Worm (Caenorhabditis elegans) whole organism, L1 larva: ENCODE measurements around the gene lelo-4.
A peak's percentile ranks its signal among the peaks of the same experiment; 100 is the strongest.

ENCODE experiments used
- C04F5.9 ChIP-seq: sonication (generic microtip); optimal IDR thresholded peaks from 2 replicates; lab custom pipeline; 2016; ENCODE audit warnings: missing genetic modification characterization, missing compliant biosample characterization
- C16A3.4 ChIP-seq: fragments of 150-350 bp; optimal IDR thresholded peaks from 2 replicates; lab custom pipeline; 2014; ENCODE audit warnings: missing biosample characterization, missing genetic modification characterization
- C34B4.2 ChIP-seq: sonication (generic microtip); optimal IDR thresholded peaks from 2 replicates; lab custom pipeline; 2017; ENCODE audit warnings: mild to moderate bottlenecking, missing genetic modification characterization, missing compliant biosample characterization
- F16B12.6 ChIP-seq: fragments of 150-350 bp; optimal IDR thresholded peaks from 2 replicates; lab custom pipeline; 2014; ENCODE audit warnings: missing biosample characterization, missing genetic modification characterization
- Y116A8C.19 ChIP-seq: sonication (generic microtip); optimal IDR thresholded peaks from 2 replicates; lab custom pipeline; 2016; ENCODE audit warnings: missing compliant biosample characterization, missing genetic modification characterization, borderline replicate concordance
- aha-1 ChIP-seq: fragments of 150-350 bp; optimal IDR thresholded peaks from 2 replicates; lab custom pipeline; 2014; ENCODE audit warnings: missing biosample characterization, missing genetic modification characterization
- alr-1 ChIP-seq: fragments of 200-800 bp; sonication (Bioruptor generic); optimal IDR thresholded peaks from 2 replicates; lab custom pipeline; 2018; ENCODE audit warnings: borderline replicate concordance, mild to moderate bottlenecking, missing genetic modification characterization, missing compliant biosample characterization
- aly-2 ChIP-seq: fragments of 150-350 bp; optimal IDR thresholded peaks from 2 replicates; lab custom pipeline; 2014; ENCODE audit warnings: missing biosample characterization, missing genetic modification characterization
- ama-1 ChIP-seq: fragments of 150-350 bp; optimal IDR thresholded peaks from 2 replicates; lab custom pipeline; 2014
- ceh-63 ChIP-seq: fragments of 200-800 bp; sonication (Bioruptor generic); optimal IDR thresholded peaks from 2 replicates; lab custom pipeline; 2018; ENCODE audit warnings: mild to moderate bottlenecking, missing genetic modification characterization, missing compliant biosample characterization
- ceh-8 ChIP-seq: fragments of 200-800 bp; sonication (Bioruptor generic); optimal IDR thresholded peaks from 2 replicates; lab custom pipeline; 2018; ENCODE audit warnings: mild to moderate bottlenecking, missing genetic modification characterization, moderate library complexity, missing compliant biosample characterization
- ceh-90 ChIP-seq: sonication (generic microtip); optimal IDR thresholded peaks from 2 replicates; lab custom pipeline; 2016; ENCODE audit warnings: missing genetic modification characterization, missing compliant biosample characterization
- dpl-1 ChIP-seq, 3 experiments: fragments of 150-350 bp in 2 of 3; sonication (generic microtip) in 1 of 3; optimal IDR thresholded peaks; 2 replicates each; lab custom pipeline; 2014 to 2017; ENCODE audit warnings: missing biosample characterization in 3 of 3, missing genetic modification characterization in 3 of 3, missing genetic modification reagents in 3 of 3
- dsc-1 ChIP-seq: sonication (generic microtip); optimal IDR thresholded peaks from 2 replicates; lab custom pipeline; 2016; ENCODE audit warnings: mild to moderate bottlenecking, missing genetic modification characterization, missing compliant biosample characterization
- egl-27 ChIP-seq, 2 experiments: fragments of 150-350 bp in 1 of 2; sonication (generic microtip); optimal IDR thresholded peaks; 3 replicates each; lab custom pipeline; 2017 to 2018; ENCODE audit warnings: missing biosample characterization in 2 of 2, missing genetic modification characterization in 2 of 2, missing genetic modification reagents in 2 of 2
- elt-3 ChIP-seq, 6 experiments: fragments of 150-350 bp in 1 of 6; sonication (generic microtip); optimal IDR thresholded peaks; 2 replicates each; lab custom pipeline; 2017 to 2018; ENCODE audit warnings: missing biosample characterization in 6 of 6, missing genetic modification characterization in 6 of 6, inconsistent platforms in 1 of 6
- ets-5 ChIP-seq: fragments of 200-800 bp; sonication (Bioruptor generic); IDR thresholded peaks from 2 replicates; pipeline ENCODE4 v1.3.6; 2022; ENCODE audit warnings: missing genetic modification characterization, missing compliant biosample characterization
- fkh-8 ChIP-seq: sonication (generic microtip); optimal IDR thresholded peaks from 2 replicates; lab custom pipeline; 2016; ENCODE audit warnings: mild to moderate bottlenecking, missing genetic modification characterization, missing compliant biosample characterization
- hlh-17 ChIP-seq: fragments of 200-800 bp; sonication (Bioruptor generic); optimal IDR thresholded peaks from 2 replicates; lab custom pipeline; 2018; ENCODE audit warnings: missing genetic modification characterization, mild to moderate bottlenecking, missing compliant biosample characterization, moderate library complexity, borderline replicate concordance
- hlh-4 ChIP-seq: sonication (generic microtip); optimal IDR thresholded peaks from 2 replicates; lab custom pipeline; 2016; ENCODE audit warnings: mild to moderate bottlenecking, missing genetic modification characterization, missing compliant biosample characterization
- isw-1 ChIP-seq: fragments of 200-800 bp; sonication (Bioruptor generic); IDR thresholded peaks from 2 replicates; pipeline ENCODE4 v1.3.6; 2022; ENCODE audit warnings: missing genetic modification characterization, missing compliant biosample characterization
- jun-1 ChIP-seq: fragments of 150-350 bp; optimal IDR thresholded peaks from 2 replicates; lab custom pipeline; 2014; ENCODE audit warnings: missing biosample characterization, missing genetic modification reagents, missing genetic modification characterization
- lin-13 ChIP-seq: fragments of 150-350 bp; optimal IDR thresholded peaks from 2 replicates; lab custom pipeline; 2014; ENCODE audit warnings: missing biosample characterization, missing genetic modification reagents, missing genetic modification characterization
- lin-15B ChIP-seq: fragments of 150-350 bp; sonication (generic microtip); optimal IDR thresholded peaks from 3 replicates; lab custom pipeline; 2014; ENCODE audit warnings: missing biosample characterization, missing genetic modification characterization
- lir-3 ChIP-seq: sonication (generic microtip); optimal IDR thresholded peaks from 2 replicates; lab custom pipeline; 2016; ENCODE audit warnings: mild to moderate bottlenecking, missing genetic modification characterization, moderate library complexity, missing compliant biosample characterization; ENCODE audit not compliant: poor library complexity
- lsy-2 ChIP-seq, 2 experiments: fragments of 150-350 bp; optimal IDR thresholded peaks; 2 replicates each; lab custom pipeline; 2014; ENCODE audit warnings: missing biosample characterization in 2 of 2, missing genetic modification characterization in 2 of 2
- mab-9 ChIP-seq: fragments of 200-800 bp; sonication (Bioruptor generic); IDR thresholded peaks from 2 replicates; pipeline ENCODE4 v1.3.6; 2022; ENCODE audit warnings: missing genetic modification reagents, missing genetic modification characterization, missing compliant biosample characterization
- mdl-1 ChIP-seq, 2 experiments: fragments of 150-350 bp; optimal IDR thresholded peaks; 2 replicates each; lab custom pipeline; 2014 to 2017; ENCODE audit warnings: missing biosample characterization in 2 of 2, missing genetic modification characterization in 2 of 2, inconsistent platforms in 1 of 2
- mef-2 ChIP-seq: fragments of 150-350 bp; optimal IDR thresholded peaks from 2 replicates; lab custom pipeline; 2014; ENCODE audit warnings: missing biosample characterization, missing genetic modification characterization
- nhr-11 ChIP-seq: fragments of 150-350 bp; optimal IDR thresholded peaks from 2 replicates; lab custom pipeline; 2014; ENCODE audit warnings: missing biosample characterization, missing genetic modification characterization
- nhr-19 ChIP-seq: fragments of 200-800 bp; sonication (Bioruptor generic); conservative IDR thresholded peaks from 2 replicates; pipeline ENCODE4 v1.3.6; 2022; ENCODE audit warnings: missing genetic modification characterization, missing compliant biosample characterization
- nhr-71 ChIP-seq: sonication (generic microtip); optimal IDR thresholded peaks from 2 replicates; lab custom pipeline; 2016; ENCODE audit warnings: mild to moderate bottlenecking, missing genetic modification characterization, moderate library complexity, missing compliant biosample characterization
- nhr-76 ChIP-seq: sonication (generic microtip); optimal IDR thresholded peaks from 2 replicates; lab custom pipeline; 2017; ENCODE audit warnings: missing biosample characterization, missing genetic modification characterization
- nhr-77 ChIP-seq: fragments of 150-350 bp; optimal IDR thresholded peaks from 2 replicates; lab custom pipeline; 2014; ENCODE audit warnings: missing biosample characterization, missing genetic modification characterization
- nhr-84 ChIP-seq: sonication (generic microtip); optimal IDR thresholded peaks from 2 replicates; lab custom pipeline; 2017; ENCODE audit warnings: missing biosample characterization, missing genetic modification characterization
- nhr-85 ChIP-seq: sonication (generic microtip); peaks from one replicate; lab custom pipeline; 2016; ENCODE audit warnings: missing genetic modification characterization, inconsistent platforms, missing compliant biosample characterization
- nhr-90 ChIP-seq: sonication (generic microtip); optimal IDR thresholded peaks from 2 replicates; lab custom pipeline; 2016; ENCODE audit warnings: mild to moderate bottlenecking, missing genetic modification characterization, missing compliant biosample characterization; ENCODE audit not compliant: poor library complexity
- pag-3 ChIP-seq: sonication (generic microtip); optimal IDR thresholded peaks from 2 replicates; lab custom pipeline; 2017; ENCODE audit warnings: missing genetic modification characterization, mild to moderate bottlenecking, missing compliant biosample characterization, antibody characterized with exemption, borderline replicate concordance; ENCODE audit not compliant: insufficient read depth
- pax-3 ChIP-seq: fragments of 200-800 bp; sonication (Bioruptor generic); optimal IDR thresholded peaks from 2 replicates; lab custom pipeline; 2018; ENCODE audit warnings: mild to moderate bottlenecking, missing genetic modification characterization, moderate library complexity, missing compliant biosample characterization
- rnt-1 ChIP-seq: sonication (generic microtip); optimal IDR thresholded peaks from 2 replicates; lab custom pipeline; 2016; ENCODE audit warnings: mild to moderate bottlenecking, missing genetic modification characterization, moderate library complexity, missing compliant biosample characterization
- skn-1 ChIP-seq: fragments of 150-350 bp; optimal IDR thresholded peaks from 2 replicates; lab custom pipeline; 2014; ENCODE audit warnings: missing biosample characterization, missing genetic modification characterization
- snpc-4 ChIP-seq: fragments of 150-350 bp; optimal IDR thresholded peaks from 2 replicates; lab custom pipeline; 2014; ENCODE audit warnings: missing biosample characterization, missing genetic modification characterization
- snu-23 ChIP-seq: sonication (generic microtip); optimal IDR thresholded peaks from 2 replicates; lab custom pipeline; 2016; ENCODE audit warnings: missing genetic modification characterization, missing compliant biosample characterization
- sox-4 ChIP-seq: sonication (generic microtip); optimal IDR thresholded peaks from 2 replicates; lab custom pipeline; 2016; ENCODE audit warnings: missing genetic modification characterization, missing compliant biosample characterization
- sptf-1 ChIP-seq: fragments of 150-350 bp; optimal IDR thresholded peaks from 2 replicates; lab custom pipeline; 2014; ENCODE audit warnings: missing biosample characterization, missing genetic modification characterization
- tlp-1 ChIP-seq: fragments of 150-350 bp; optimal IDR thresholded peaks from 2 replicates; lab custom pipeline; 2014; ENCODE audit warnings: missing biosample characterization, missing genetic modification characterization
- unc-130 ChIP-seq: fragments of 150-350 bp; optimal IDR thresholded peaks from 2 replicates; lab custom pipeline; 2017; ENCODE audit warnings: missing biosample characterization, missing genetic modification characterization, inconsistent platforms
- unc-30 ChIP-seq: sonication (generic microtip); optimal IDR thresholded peaks from 2 replicates; lab custom pipeline; 2017; ENCODE audit warnings: missing biosample characterization, missing genetic modification characterization
- unc-62 ChIP-seq: fragments of 150-350 bp; optimal IDR thresholded peaks from 2 replicates; lab custom pipeline; 2014; ENCODE audit warnings: missing biosample characterization, missing genetic modification reagents, missing genetic modification characterization
- unc-98 ChIP-seq: fragments of 200-800 bp; sonication (Bioruptor generic); IDR thresholded peaks from 2 replicates; pipeline ENCODE4 v1.3.6; 2022; ENCODE audit warnings: missing genetic modification characterization, missing compliant biosample characterization
- xbp-1 ChIP-seq: sonication (generic microtip); optimal IDR thresholded peaks from 2 replicates; lab custom pipeline; 2016; ENCODE audit warnings: missing genetic modification characterization, missing compliant biosample characterization
- zip-4 ChIP-seq: fragments of 200-800 bp; sonication (Bioruptor generic); optimal IDR thresholded peaks from 2 replicates; lab custom pipeline; 2018; ENCODE audit warnings: mild to moderate bottlenecking, missing genetic modification characterization, moderate library complexity, missing compliant biosample characterization
- ztf-11 ChIP-seq, 2 experiments: sonication (generic microtip); optimal IDR thresholded peaks; 2 replicates each; lab custom pipeline; 2016 to 2017; ENCODE audit warnings: missing genetic modification characterization in 2 of 2, missing biosample characterization in 1 of 2, missing compliant biosample characterization in 1 of 2
- ztf-4 ChIP-seq: fragments of 150-350 bp; optimal IDR thresholded peaks from 2 replicates; lab custom pipeline; 2014; ENCODE audit warnings: missing biosample characterization, missing genetic modification characterization

lelo-4 gene

DNA sequence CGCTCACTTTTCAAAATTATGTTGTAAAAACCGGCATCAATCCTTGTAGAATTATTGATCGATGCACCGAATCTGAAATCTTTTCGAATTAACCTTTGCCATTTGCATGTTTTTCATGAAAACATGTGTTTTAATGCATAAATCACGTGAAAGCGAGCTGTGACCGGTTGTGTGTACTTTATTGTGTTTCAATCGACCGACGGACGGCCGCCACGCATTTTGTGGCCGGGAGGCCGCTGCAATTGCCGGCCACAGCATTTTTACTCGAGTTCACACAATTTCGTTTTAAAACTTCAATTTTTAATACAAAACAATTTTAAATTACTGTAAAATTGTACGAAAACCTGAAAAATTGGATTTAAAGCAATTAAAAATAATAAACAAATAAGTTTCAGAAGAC is 25.8 kb upstream of the lelo-4 start, which contains the start of gene C25H3.11:
C25H3.11 (minus strand) TSS at position 82 of the 400 bp plus-strand sequence.
- TF ChIP-seq aly-2 (no peak), snpc-4 (no peak), tlp-1 (no peak), snu-23 (GFP tag; lab: Kevin White, UChicago) (peak; percentile 53), pag-3 (tag; lab: Kevin White, UChicago) (no peak), nhr-11 (tag; lab: Kevin White, UChicago) (no peak), mab-9 (no peak), nhr-19 (GFP tag; lab: Robert Waterston, UW) (no peak), jun-1 (no peak), C16A3.4 (tag; lab: Kevin White, UChicago) (peak; percentile 24), isw-1 (no peak), nhr-77 (tag; lab: Kevin White, UChicago) (no peak), C34B4.2 (tag; lab: Kevin White, UChicago) (no peak), unc-98 (no peak), hlh-17 (no peak), sptf-1 (tag; lab: Kevin White, UChicago) (no peak), mdl-1 (tag; optimal IDR thresholded peaks at IDR 0.05; lab: Kevin White, UChicago) (peak in 1 of 2 experiments; percentile 32), nhr-76 (tag; lab: Kevin White, UChicago) (no peak), nhr-71 (peak; percentile 40), zip-4 (GFP tag; lab: Kevin White, UChicago) (no peak), dpl-1 (GFP tag; optimal IDR thresholded peaks at IDR 0.05; lab: Kevin White, UChicago) (peak in 2 of 3 experiments; percentile 9 to 27), ceh-63 (GFP tag; lab: Kevin White, UChicago) (no peak), ztf-11 (tag; optimal IDR thresholded peaks at IDR 0.05; lab: Kevin White, UChicago) (no peak), unc-130 (peak; percentile 6), ceh-90 (tag; lab: Kevin White, UChicago) (no peak), nhr-85 (tag; lab: Kevin White, UChicago) (peak; percentile 70), dsc-1 (tag; lab: Kevin White, UChicago) (peak; percentile 9), pax-3 (tag; lab: Kevin White, UChicago) (no peak), alr-1 (tag; lab: Kevin White, UChicago) (no peak), nhr-84 (tag; lab: Kevin White, UChicago) (no peak), F16B12.6 (tag; lab: Kevin White, UChicago) (no peak), sox-4 (tag; lab: Kevin White, UChicago) (no peak), ztf-4 (no peak), lsy-2 (tag; optimal IDR thresholded peaks at IDR 0.05; lab: Kevin White, UChicago) (peak; percentile 11 to 14), Y116A8C.19 (tag; lab: Kevin White, UChicago) (no peak), elt-3 (tag; optimal IDR thresholded peaks at IDR 0.05; lab: Kevin White, UChicago) (no peak), egl-27 (tag; optimal IDR thresholded peaks at IDR 0.05; lab: Kevin White, UChicago) (no peak), fkh-8 (no peak), ama-1 (lab: Kevin White, UChicago) (no peak), nhr-90 (tag; lab: Kevin White, UChicago) (peak; percentile 14), skn-1 (tag; lab: Kevin White, UChicago) (no peak), unc-30 (no peak), rnt-1 (tag; lab: Kevin White, UChicago) (peak; percentile 26), ets-5 (GFP tag; lab: Robert Waterston, UW) (no peak), xbp-1 (no peak), ceh-8 (GFP tag; lab: Kevin White, UChicago) (no peak), hlh-4 (tag; lab: Kevin White, UChicago) (no peak), C04F5.9 (tag; lab: Kevin White, UChicago) (no peak), aha-1 (tag; lab: Kevin White, UChicago) (no peak), mef-2 (tag; lab: Kevin White, UChicago) (no peak), unc-62 (GFP tag; lab: Kevin White, UChicago) (no peak), lin-13 (no peak), lin-15B (peak; percentile 15), lir-3 (no peak)
